Worm (Caenorhabditis elegans) whole organism, L1 larva: ENCODE results near the gene fbxb-81.

Experiments used
- ama-1 ChIP-seq: fragments of 150-350 bp; optimal IDR thresholded peaks from 2 replicates; lab custom pipeline; 2014
- ces-1 ChIP-seq: fragments of 150-350 bp; optimal IDR thresholded peaks from 2 replicates; lab custom pipeline; 2014; ENCODE audit warnings: missing biosample characterization, missing genetic modification reagents, missing genetic modification characterization
- egl-27 ChIP-seq, 2 experiments: fragments of 150-350 bp in 1 of 2; sonication (generic microtip); optimal IDR thresholded peaks; 3 replicates each; lab custom pipeline; 2017 to 2018; ENCODE audit warnings: missing biosample characterization in 2 of 2, missing genetic modification characterization in 2 of 2, missing genetic modification reagents in 2 of 2
- elt-2 ChIP-seq: sonication (generic microtip); optimal IDR thresholded peaks from 2 replicates; lab custom pipeline; 2016; ENCODE audit warnings: missing genetic modification characterization, mild to moderate bottlenecking, inconsistent platforms, missing compliant biosample characterization, missing genetic modification reagents
- fkh-10 ChIP-seq: sonication (generic microtip); optimal IDR thresholded peaks from 2 replicates; lab custom pipeline; 2017; ENCODE audit warnings: missing biosample characterization, missing genetic modification reagents, missing genetic modification characterization
- grh-1 ChIP-seq: fragments of 200-800 bp; sonication (Bioruptor generic); IDR thresholded peaks from 2 replicates; pipeline ENCODE4 v1.3.6; 2022; ENCODE audit warnings: missing genetic modification reagents, missing genetic modification characterization, missing compliant biosample characterization
- isw-1 ChIP-seq: fragments of 200-800 bp; sonication (Bioruptor generic); IDR thresholded peaks from 2 replicates; pipeline ENCODE4 v1.3.6; 2022; ENCODE audit warnings: missing genetic modification characterization, missing compliant biosample characterization
- jun-1 ChIP-seq: fragments of 150-350 bp; optimal IDR thresholded peaks from 2 replicates; lab custom pipeline; 2014; ENCODE audit warnings: missing biosample characterization, missing genetic modification reagents, missing genetic modification characterization
- nhr-19 ChIP-seq: fragments of 200-800 bp; sonication (Bioruptor generic); conservative IDR thresholded peaks from 2 replicates; pipeline ENCODE4 v1.3.6; 2022; ENCODE audit warnings: missing genetic modification characterization, missing compliant biosample characterization
- unc-62 ChIP-seq: fragments of 150-350 bp; optimal IDR thresholded peaks from 2 replicates; lab custom pipeline; 2014; ENCODE audit warnings: missing biosample characterization, missing genetic modification reagents, missing genetic modification characterization

DNA sequence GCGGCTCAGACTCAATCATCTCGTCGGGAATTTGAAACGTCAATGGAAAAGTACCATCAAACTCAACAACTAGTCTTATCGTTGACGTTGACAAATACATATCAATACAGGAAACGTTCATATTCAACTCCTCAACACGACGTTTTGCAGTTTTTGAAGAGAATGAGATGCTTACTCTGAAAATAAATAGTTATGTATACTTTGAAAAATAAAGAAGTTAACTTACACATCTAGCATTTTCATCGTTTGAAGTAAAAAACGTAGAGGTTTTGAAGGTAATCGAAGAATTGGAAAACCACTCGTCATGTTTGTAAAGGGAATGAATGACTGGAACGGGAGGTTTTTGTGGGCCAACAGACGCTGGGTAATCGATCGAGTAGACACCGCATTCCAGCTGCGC lies at the start of gene fbxb-81:
- TF ChIP-seq unc-62 (GFP tag; lab: Kevin White, UChicago), result no peak
- TF ChIP-seq elt-2, result no peak
- TF ChIP-seq egl-27 (tag; optimal IDR thresholded peaks at IDR 0.05; lab: Kevin White, UChicago), result no peak
- TF ChIP-seq jun-1 (tag; lab: Kevin White, UChicago), result no peak
- TF ChIP-seq ama-1 (lab: Kevin White, UChicago), result no peak
- TF ChIP-seq grh-1 (GFP tag; lab: Robert Waterston, UW), result no peak
- TF ChIP-seq fkh-10 (GFP tag; lab: Kevin White, UChicago), result no peak
- TF ChIP-seq isw-1 (GFP tag; lab: Robert Waterston, UW), result no peak
- no peak for TF ChIP-seq nhr-19 (GFP tag; lab: Robert Waterston, UW)
- TF ChIP-seq ces-1 (GFP tag; lab: Kevin White, UChicago), result no peak
